Fruit fly (Drosophila melanogaster): ENCODE data around the gene CG33252.

Gene CG33252

dm6 chrX:16854746-16855145 lies 42.2 kb downstream of the CG33252 start (continued):
- no peak for TF ChIP-seq cad (GFP tag; optimal IDR thresholded peaks at IDR 0.05)
- no peak for TF ChIP-seq Side (GFP tag; optimal IDR thresholded peaks at IDR 0.05)
- peak; percentile 4 to 17 for TF ChIP-seq Pdp1 (GFP tag; optimal IDR thresholded peaks at IDR 0.05)
- TF ChIP-seq mam (GFP tag; optimal IDR thresholded peaks at IDR 0.05): peak; percentile 16
- TF ChIP-seq pros (GFP tag; optimal IDR thresholded peaks at IDR 0.05): no peak
- TF ChIP-seq Atf-2 (GFP tag; optimal IDR thresholded peaks at IDR 0.05): no peak
- TF ChIP-seq her (GFP tag; optimal IDR thresholded peaks at IDR 0.05): no peak
- no peak for TF ChIP-seq Adf1 (GFP tag; IDR thresholded peaks at IDR 0.05)
- TF ChIP-seq CG1233 (GFP tag; optimal IDR thresholded peaks at IDR 0.05): peak; percentile 49
- no peak for TF ChIP-seq CG10543 (GFP tag; optimal IDR thresholded peaks at IDR 0.05)
- TF ChIP-seq Tbp (GFP tag; optimal IDR thresholded peaks at IDR 0.05): no peak
- peak; percentile 77 for TF ChIP-seq CG11695 (GFP tag; IDR thresholded peaks at IDR 0.05)
- TF ChIP-seq HHEX (GFP tag; optimal IDR thresholded peaks at IDR 0.05): peak; percentile 1
- TF ChIP-seq gsb-n (tag; optimal IDR thresholded peaks at IDR 0.05): peak; percentile 30
- no peak; the same call in 1 of the 2 replicates for TF ChIP-seq Atf6 (GFP tag; IDR thresholded peaks at IDR 0.05)
- peak; percentile 14; the same call in 1 of the 3 replicates for TF ChIP-seq ase (GFP tag; IDR thresholded peaks at IDR 0.05)
- TF ChIP-seq Ssrp (tag; optimal IDR thresholded peaks at IDR 0.05): peak; percentile 44
- TF ChIP-seq sd (tag; optimal IDR thresholded peaks at IDR 0.05): no peak
- no peak for TF ChIP-seq lov (optimal IDR thresholded peaks at IDR 0.05)
- no peak for TF ChIP-seq lov (GFP tag; IDR thresholded peaks at IDR 0.05)
- no peak for TF ChIP-seq slou (GFP tag; optimal IDR thresholded peaks at IDR 0.05)
- no peak for TF ChIP-seq CG16813 (GFP tag; IDR thresholded peaks at IDR 0.05; ENCODE audit: partially characterized antibody)
- TF ChIP-seq ftz-f1 (GFP tag; optimal IDR thresholded peaks at IDR 0.05): no peak
- TF ChIP-seq CG2116 (GFP tag; optimal IDR thresholded peaks at IDR 0.05): no peak
- TF ChIP-seq Ets97D (GFP tag; optimal IDR thresholded peaks at IDR 0.05): no peak
- TF ChIP-seq Asciz (GFP tag; optimal IDR thresholded peaks at IDR 0.05): peak; percentile 69
- TF ChIP-seq da (GFP tag; optimal IDR thresholded peaks at IDR 0.05): no peak
- peak; percentile 65; the same call in 1 of the 2 replicates for TF ChIP-seq Ptx1 (GFP tag; IDR thresholded peaks at IDR 0.05)
- peak; percentile 7 for TF ChIP-seq Bteb2 (GFP tag; optimal IDR thresholded peaks at IDR 0.05)
- no peak for TF ChIP-seq CG4854 (GFP tag; optimal IDR thresholded peaks at IDR 0.05)
- no peak for TF ChIP-seq CG11085 (GFP tag; IDR thresholded peaks at IDR 0.05)
- peak; percentile 77 for TF ChIP-seq Sox100B (GFP tag; optimal IDR thresholded peaks at IDR 0.05)
- peak; percentile 83 for TF ChIP-seq CG11504 (tag; optimal IDR thresholded peaks at IDR 0.05)
- TF ChIP-seq CG11398 (GFP tag; optimal IDR thresholded peaks at IDR 0.05): no peak
- TF ChIP-seq amos (GFP tag; IDR thresholded peaks at IDR 0.05; ENCODE audit: partially characterized antibody): no peak
- no peak for TF ChIP-seq jigr1 (GFP tag; IDR thresholded peaks at IDR 0.05)
- peak; percentile 2 for TF ChIP-seq bab2 (GFP tag; optimal IDR thresholded peaks at IDR 0.05)
- TF ChIP-seq CG42726 (GFP tag; IDR thresholded peaks at IDR 0.05; ENCODE audit: partially characterized antibody): no peak
- TF ChIP-seq Bdp1 (GFP tag; optimal IDR thresholded peaks at IDR 0.05): no peak
- TF ChIP-seq CG31388 (GFP tag; optimal IDR thresholded peaks at IDR 0.05): no peak
- TF ChIP-seq CG10147 (GFP tag; optimal IDR thresholded peaks at IDR 0.05): peak; percentile 56
- TF ChIP-seq CG17802 (tag; optimal IDR thresholded peaks at IDR 0.05): no peak
- TF ChIP-seq CG5180 (GFP tag; optimal IDR thresholded peaks at IDR 0.05): peak; percentile 37
- TF ChIP-seq CG15514 (GFP tag; optimal IDR thresholded peaks at IDR 0.05): no peak
- TF ChIP-seq gro (GFP tag; optimal IDR thresholded peaks at IDR 0.05): no peak
- no peak for TF ChIP-seq CG4404 (GFP tag; IDR thresholded peaks at IDR 0.05)
- TF ChIP-seq emc (GFP tag; optimal IDR thresholded peaks at IDR 0.05): no peak
- no peak for TF ChIP-seq CG43689 (GFP tag; IDR thresholded peaks at IDR 0.05)
- TF ChIP-seq fd64A (GFP tag; optimal IDR thresholded peaks at IDR 0.05): no peak
- TF ChIP-seq cg (GFP tag; optimal IDR thresholded peaks at IDR 0.05): no peak
- no peak for TF ChIP-seq sens-2 (GFP tag; IDR thresholded peaks at IDR 0.05)

Measured in whole organism, embryonic.